Worm (Caenorhabditis elegans): Measurements from ENCODE around the gene W01B6.8.

The W01B6.8 gene

ce11 chrIV:10110417-10110816 is 26.2 kb upstream of the W01B6.8 start, which contains the start of gene egl-38:
egl-38 (minus strand) TSS chrIV:10110517.
- no peak for TF ChIP-seq ceh-19 (GFP tag; optimal IDR thresholded peaks at IDR 0.05)
- TF ChIP-seq ets-4 (tag; optimal IDR thresholded peaks at IDR 0.05): no peak
- no peak for TF ChIP-seq C08G9.2 (tag; optimal IDR thresholded peaks at IDR 0.05)
- TF ChIP-seq madf-2 (tag; optimal IDR thresholded peaks at IDR 0.05): no peak
- TF ChIP-seq hlh-15 (tag; optimal IDR thresholded peaks at IDR 0.05): no peak
- TF ChIP-seq pqm-1 (tag; optimal IDR thresholded peaks at IDR 0.05): no peak

- TF ChIP-seq T23F11.4 (GFP tag; optimal IDR thresholded peaks at IDR 0.05): no peak
- no peak for TF ChIP-seq F13H6.1 (tag; optimal IDR thresholded peaks at IDR 0.05)
- no peak for TF ChIP-seq ceh-34 (tag; optimal IDR thresholded peaks at IDR 0.05)
- no peak for TF ChIP-seq hlh-8 (tag; optimal IDR thresholded peaks at IDR 0.05)
- TF ChIP-seq madf-2 (tag; optimal IDR thresholded peaks at IDR 0.05): no peak
- TF ChIP-seq ceh-48 (tag; optimal IDR thresholded peaks at IDR 0.05): no peak
- TF ChIP-seq sdc-2 (tag; optimal IDR thresholded peaks at IDR 0.05): no peak
- TF ChIP-seq zip-5 (tag; optimal IDR thresholded peaks at IDR 0.05): no peak
- no peak for TF ChIP-seq hlh-15 (tag; optimal IDR thresholded peaks at IDR 0.05)
- no peak for TF ChIP-seq syd-9 (tag; optimal IDR thresholded peaks at IDR 0.05)
- TF ChIP-seq nfya-1 (tag; optimal IDR thresholded peaks at IDR 0.05): no peak
- no peak for TF ChIP-seq ttx-3 (tag; optimal IDR thresholded peaks at IDR 0.05)
- no peak for TF ChIP-seq fax-1 (tag; optimal IDR thresholded peaks at IDR 0.05)
- no peak for TF ChIP-seq ceh-30 (tag; optimal IDR thresholded peaks at IDR 0.05)
- TF ChIP-seq ceh-31 (tag; optimal IDR thresholded peaks at IDR 0.05): no peak
These were observed 12.7 kb upstream of the W01B6.8 start, which contains the start of gene dis-3 for ce11 chrIV:10096881-10097280. dis-3 (plus strand) TSS chrIV:10097202.

- TF ChIP-seq npax-4 (tag; optimal IDR thresholded peaks at IDR 0.05) (no peak), F13H6.1 (tag; optimal IDR thresholded peaks at IDR 0.05) (no peak), sox-4 (tag; optimal IDR thresholded peaks at IDR 0.05) (no peak)
These were observed 11.0 kb upstream of the W01B6.8 start, which contains the start of the genes C04G2.5 and msp-36 for ce11 chrIV:10095171-10095570. C04G2.5 (minus strand) TSS chrIV:10095271. msp-36 (plus strand) TSS chrIV:10095433.

ce11 chrIV:10090358-10090757 is 6.2 kb upstream of the W01B6.8 start, which contains the start of gene ttbk-5:
ttbk-5 (plus strand) TSS chrIV:10090658.
- TF ChIP-seq hlh-8 (tag; optimal IDR thresholded peaks at IDR 0.05): no peak
- TF ChIP-seq hlh-6 (tag; optimal IDR thresholded peaks at IDR 0.05): no peak
- TF ChIP-seq F13H6.1 (tag; optimal IDR thresholded peaks at IDR 0.05): no peak
- TF ChIP-seq ceh-19 (GFP tag; optimal IDR thresholded peaks at IDR 0.05): no peak
- no peak for TF ChIP-seq rnt-1 (tag; optimal IDR thresholded peaks at IDR 0.05)
- no peak for TF ChIP-seq K02D7.2 (tag; optimal IDR thresholded peaks at IDR 0.05)
- no peak for TF ChIP-seq fax-1 (tag; optimal IDR thresholded peaks at IDR 0.05)
- no peak for TF ChIP-seq gmeb-2 (tag; optimal IDR thresholded peaks at IDR 0.05)
- TF ChIP-seq Y22D7AL.16 (tag; optimal IDR thresholded peaks at IDR 0.05): no peak
- no peak for TF ChIP-seq unc-55 (GFP tag; optimal IDR thresholded peaks at IDR 0.05)
- TF ChIP-seq ceh-34 (tag; optimal IDR thresholded peaks at IDR 0.05): no peak
- TF ChIP-seq ahr-1 (tag; optimal IDR thresholded peaks at IDR 0.05): no peak
- no peak for TF ChIP-seq ama-1 (optimal IDR thresholded peaks at IDR 0.05)
- no peak for TF ChIP-seq pat-9 (tag; optimal IDR thresholded peaks at IDR 0.05)
- TF ChIP-seq dve-1 (tag; optimal IDR thresholded peaks at IDR 0.05): no peak

ce11 chrIV:10089777-10090176 is 5.6 kb upstream of the W01B6.8 start, which contains the start of gene ttr-39:
ttr-39 (minus strand) TSS chrIV:10089877.
- TF ChIP-seq hlh-6 (tag; optimal IDR thresholded peaks at IDR 0.05) (no peak), C38D4.7 (GFP tag; optimal IDR thresholded peaks at IDR 0.05) (no peak), ztf-16 (tag; optimal IDR thresholded peaks at IDR 0.05) (no peak)
